Worm (Caenorhabditis elegans): ENCODE results near the gene cka-2.

- TF ChIP-seq klf-2 (GFP tag; conservative IDR thresholded peaks at IDR 0.05) (no peak), ztf-29 (GFP tag; IDR thresholded peaks at IDR 0.05) (no peak)
These were observed 11.8 kb upstream of the cka-2 start, which contains the start of gene mec-18 for ce11 chrX:4274116-4274515.
